Worm (Caenorhabditis elegans) whole organism, L2 larva: ENCODE data around the gene apt-9.

Experiments
- aly-2 ChIP-seq: fragments of 150-350 bp; optimal IDR thresholded peaks from 2 replicates; lab custom pipeline; 2014; ENCODE audit warnings: missing biosample characterization, missing genetic modification characterization
- lsy-2 ChIP-seq, 2 experiments: fragments of 150-350 bp in 1 of 2; sonication (generic microtip) in 1 of 2; optimal IDR thresholded peaks; 2 replicates each; lab custom pipeline; 2014 to 2017; ENCODE audit warnings: missing biosample characterization in 2 of 2, missing genetic modification characterization in 2 of 2
- nhr-11 ChIP-seq: fragments of 150-350 bp; optimal IDR thresholded peaks from 2 replicates; lab custom pipeline; 2014; ENCODE audit warnings: missing biosample characterization, missing genetic modification characterization
- nhr-23 ChIP-seq: fragments of 150-350 bp; optimal IDR thresholded peaks from 2 replicates; lab custom pipeline; 2014; ENCODE audit warnings: missing biosample characterization, missing genetic modification reagents, missing genetic modification characterization
- nhr-237 ChIP-seq: fragments of 150-350 bp; optimal IDR thresholded peaks from 2 replicates; lab custom pipeline; 2014; ENCODE audit warnings: missing biosample characterization, missing genetic modification characterization
- skn-1 ChIP-seq: sonication (generic microtip); optimal IDR thresholded peaks from 2 replicates; lab custom pipeline; 2017; ENCODE audit warnings: missing biosample characterization, missing genetic modification characterization
- sma-9 ChIP-seq, 2 experiments: fragments of 150-350 bp in 1 of 2; sonication (generic microtip) in 1 of 2; optimal IDR thresholded peaks; 2 replicates each; lab custom pipeline; 2014 to 2016; ENCODE audit warnings: missing genetic modification characterization in 2 of 2, mild to moderate bottlenecking in 1 of 2, missing biosample characterization in 1 of 2, missing compliant biosample characterization in 1 of 2, missing genetic modification reagents in 1 of 2, moderate library complexity in 1 of 2

DNA sequence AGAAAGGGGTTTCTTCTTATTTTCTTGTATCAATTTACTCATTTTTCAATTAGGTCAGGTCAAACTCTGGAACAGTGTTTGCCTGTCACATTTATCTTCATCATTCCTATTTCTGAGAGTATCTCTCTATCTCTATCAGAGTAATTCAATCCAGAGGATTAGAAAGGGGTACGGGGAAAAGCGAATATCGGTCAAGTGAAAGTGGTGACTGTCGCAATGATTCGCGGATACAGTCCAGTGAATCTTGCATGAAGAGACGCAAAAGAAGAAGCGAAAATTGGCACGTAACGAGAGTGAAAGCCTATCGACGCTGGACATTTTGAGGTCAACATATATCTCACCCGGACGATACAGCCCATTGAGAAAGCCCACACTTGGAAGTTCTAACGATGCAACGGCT is 3.5 kb upstream of the apt-9 start, which contains the start of gene lpr-4:
- TF ChIP-seq nhr-11 (tag; lab: Kevin White, UChicago) (no peak), skn-1 (no peak), sma-9 (GFP tag; optimal IDR thresholded peaks at IDR 0.05; lab: Kevin White, UChicago) (peak; percentile 23), sma-9 (tag; optimal IDR thresholded peaks at IDR 0.05; lab: Kevin White, UChicago) (no peak), nhr-23 (tag; lab: Kevin White, UChicago) (no peak), aly-2 (tag; lab: Kevin White, UChicago) (no peak), nhr-237 (tag; lab: Kevin White, UChicago) (no peak), lsy-2 (tag; optimal IDR thresholded peaks at IDR 0.05; lab: Kevin White, UChicago) (peak in 1 of 2 experiments; percentile 20)
